Comparison of ENCODE assay signal across 5 worm cellular contexts in the genomic region with DNA sequence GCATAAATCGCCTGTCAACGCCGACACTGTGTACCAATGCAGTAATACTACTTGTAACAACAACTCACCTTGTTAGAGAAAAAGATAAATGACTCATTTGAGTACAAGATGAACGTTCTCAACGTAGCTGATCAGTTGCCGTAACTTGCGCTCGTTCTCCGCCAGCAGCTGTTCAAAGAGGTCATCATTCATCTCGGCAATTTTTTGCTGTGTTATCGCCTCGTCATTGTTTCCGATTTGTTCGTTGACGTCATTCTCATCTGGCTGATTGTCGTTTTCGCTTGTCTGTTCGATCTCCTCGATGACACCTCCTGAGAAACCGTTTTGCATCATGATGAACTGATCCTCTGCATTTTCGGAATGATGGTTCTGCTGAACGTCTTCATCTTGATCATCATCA.
TF ChIP-seq lines count a peak whose summit lies in the region.

No protein-coding gene starts in this region.

TF ChIP-seq in whole organism, L1 larva, 84 proteins besides CTCF, POLR2A, EP300 and RAD21 (continued from another document):
- TF ChIP-seq isw-1 (GFP tag; IDR thresholded peaks at IDR 0.05; lab: Robert Waterston, UW), result no peak
- no peak for TF ChIP-seq unc-86 (tag; optimal IDR thresholded peaks at IDR 0.05; lab: Kevin White, UChicago)
- no peak for TF ChIP-seq F16B12.6 (tag; optimal IDR thresholded peaks at IDR 0.05; lab: Kevin White, UChicago)
- no peak for TF ChIP-seq ama-1 (optimal IDR thresholded peaks at IDR 0.05; lab: Kevin White, UChicago)
- no peak for TF ChIP-seq nhr-85 (tag; lab: Kevin White, UChicago)
- peak; percentile 40 for TF ChIP-seq blmp-1 (tag; optimal IDR thresholded peaks at IDR 0.05; lab: Kevin White, UChicago)
- TF ChIP-seq lin-14 (GFP tag; optimal IDR thresholded peaks at IDR 0.05; lab: Kevin White, UChicago), result peak; percentile 47

TF ChIP-seq in whole organism, L2 larva, 48 proteins besides CTCF, POLR2A, EP300 and RAD21 (continued from another document):
- TF ChIP-seq sma-9 (GFP tag; optimal IDR thresholded peaks at IDR 0.05; lab: Kevin White, UChicago) (peak; percentile 90), sma-9 (tag; optimal IDR thresholded peaks at IDR 0.05; lab: Kevin White, UChicago) (no peak), sem-4 (tag; optimal IDR thresholded peaks at IDR 0.05; lab: Kevin White, UChicago) (peak; percentile 75), F13H6.1 (tag; optimal IDR thresholded peaks at IDR 0.05; lab: Kevin White, UChicago) (peak; percentile 69), mbf-1 (tag; optimal IDR thresholded peaks at IDR 0.05; lab: Kevin White, UChicago) (no peak), nhr-129 (tag; optimal IDR thresholded peaks at IDR 0.05; lab: Kevin White, UChicago) (peak; percentile 52), ama-1 (optimal IDR thresholded peaks at IDR 0.05; lab: Kevin White, UChicago) (no peak), sma-3 (GFP tag; optimal IDR thresholded peaks at IDR 0.05; lab: Kevin White, UChicago) (peak; percentile 63), nhr-77 (tag; optimal IDR thresholded peaks at IDR 0.05; lab: Kevin White, UChicago) (no peak), nhr-12 (tag; optimal IDR thresholded peaks at IDR 0.05; lab: Kevin White, UChicago) (no peak)

TF ChIP-seq in whole organism, L3 larva, 47 proteins besides CTCF, POLR2A, EP300 and RAD21 (continued from another document):
- TF ChIP-seq ama-1 (optimal IDR thresholded peaks at IDR 0.05; lab: Kevin White, UChicago), result no peak
TF ChIP-seq in whole organism, L3 larva: peak in this region for 5.

TF ChIP-seq in whole organism, L4 larva, 104 proteins besides CTCF, POLR2A, EP300 and RAD21 (continued from another document):
- TF ChIP-seq madf-9 (GFP tag; conservative IDR thresholded peaks at IDR 0.05; lab: Robert Waterston, UW) (no peak), mes-2 (tag; optimal IDR thresholded peaks at IDR 0.05; lab: Kevin White, UChicago; ENCODE audit: poor library complexity, severe bottlenecking) (no peak), hlh-11 (tag; optimal IDR thresholded peaks at IDR 0.05; lab: Kevin White, UChicago) (peak; percentile 69), nhr-102 (tag; optimal IDR thresholded peaks at IDR 0.05; lab: Kevin White, UChicago) (no peak), tag-97 (GFP tag; IDR thresholded peaks at IDR 0.05; lab: Robert Waterston, UW) (no peak), hlh-30 (tag; optimal IDR thresholded peaks at IDR 0.05; lab: Kevin White, UChicago; ENCODE audit: insufficient read depth) (peak; percentile 25), tra-1 (GFP tag; IDR thresholded peaks at IDR 0.05; lab: Robert Waterston, UW) (peak; percentile 58; the same call in 1 of the 2 replicates), nhr-48 (tag; optimal IDR thresholded peaks at IDR 0.05; lab: Kevin White, UChicago) (peak; percentile 18), lsy-2 (tag; optimal IDR thresholded peaks at IDR 0.05; lab: Kevin White, UChicago) (peak in 1 of 2 experiments; percentile 3), F26F4.8 (GFP tag; conservative IDR thresholded peaks at IDR 0.05; lab: Robert Waterston, UW) (no peak), lin-39 (tag; optimal IDR thresholded peaks at IDR 0.05; lab: Kevin White, UChicago) (no peak)

TF ChIP-seq in whole organism, mixed stage, embryonic, 35 proteins besides CTCF, POLR2A, EP300 and RAD21 (continued from another document):
- peak; percentile 46 for TF ChIP-seq nhr-2 (tag; optimal IDR thresholded peaks at IDR 0.05; lab: Kevin White, UChicago)
